Worm (Caenorhabditis elegans) whole organism, mixed stage, embryonic: ENCODE measurements around the gene F43G6.7.

Experiments used
- M03D4.4 ChIP-seq: sonication (generic microtip); optimal IDR thresholded peaks from 2 replicates; lab custom pipeline; 2017; ENCODE audit warnings: mild to moderate bottlenecking, missing genetic modification characterization, missing compliant biosample characterization
- bed-3 ChIP-seq: fragments of 200-800 bp; sonication (Bioruptor generic); optimal IDR thresholded peaks from 3 replicates; lab custom pipeline; 2018; ENCODE audit warnings: mild to moderate bottlenecking, missing genetic modification characterization, moderate library complexity, missing compliant biosample characterization
- ceh-39 ChIP-seq: fragments of 150-350 bp; optimal IDR thresholded peaks from 2 replicates; lab custom pipeline; 2014; ENCODE audit warnings: missing biosample characterization, missing genetic modification characterization
- ceh-43 ChIP-seq: fragments of 200-800 bp; sonication (Bioruptor generic); optimal IDR thresholded peaks from 2 replicates; lab custom pipeline; 2018; ENCODE audit warnings: mild to moderate bottlenecking, missing genetic modification characterization, moderate library complexity, missing compliant biosample characterization
- ceh-83 ChIP-seq: fragments of 200-800 bp; sonication (Bioruptor generic); optimal IDR thresholded peaks from 2 replicates; lab custom pipeline; 2018; ENCODE audit warnings: mild to moderate bottlenecking, missing genetic modification characterization, missing compliant biosample characterization
- cnd-1 ChIP-seq: fragments of 200-800 bp; sonication (Bioruptor generic); optimal IDR thresholded peaks from 2 replicates; lab custom pipeline; 2018; ENCODE audit warnings: mild to moderate bottlenecking, missing genetic modification characterization, missing compliant biosample characterization
- drap-1 ChIP-seq: fragments of 200-800 bp; sonication (Bioruptor generic); optimal IDR thresholded peaks from 3 replicates; lab custom pipeline; 2018; ENCODE audit warnings: mild to moderate bottlenecking, missing genetic modification characterization, missing compliant biosample characterization
- elt-1 ChIP-seq: sonication (generic microtip); optimal IDR thresholded peaks from 2 replicates; lab custom pipeline; 2017; ENCODE audit warnings: missing genetic modification characterization, mild to moderate bottlenecking, missing compliant biosample characterization, antibody characterized with exemption, moderate library complexity, borderline replicate concordance; ENCODE audit not compliant: insufficient read depth
- elt-3 ChIP-seq: fragments of 150-350 bp; optimal IDR thresholded peaks from 2 replicates; lab custom pipeline; 2014; ENCODE audit warnings: missing biosample characterization, missing genetic modification characterization
- ham-2 ChIP-seq: fragments of 200-800 bp; sonication (Bioruptor generic); optimal IDR thresholded peaks from 2 replicates; lab custom pipeline; 2018; ENCODE audit warnings: mild to moderate bottlenecking, missing genetic modification characterization, missing compliant biosample characterization
- lin-13 ChIP-seq: fragments of 150-350 bp; optimal IDR thresholded peaks from 2 replicates; lab custom pipeline; 2014; ENCODE audit warnings: missing biosample characterization, missing genetic modification characterization
- lin-32 ChIP-seq: fragments of 200-800 bp; sonication (Bioruptor generic); optimal IDR thresholded peaks from 2 replicates; lab custom pipeline; 2018; ENCODE audit warnings: mild to moderate bottlenecking, missing genetic modification characterization, missing compliant biosample characterization
- lsy-2 ChIP-seq: fragments of 150-350 bp; optimal IDR thresholded peaks from 2 replicates; lab custom pipeline; 2014; ENCODE audit warnings: missing biosample characterization, missing genetic modification characterization
- mab-5 ChIP-seq: fragments of 150-350 bp; optimal IDR thresholded peaks from 2 replicates; lab custom pipeline; 2014; ENCODE audit warnings: missing biosample characterization, missing genetic modification characterization
- mep-1 ChIP-seq: fragments of 150-350 bp; optimal IDR thresholded peaks from 2 replicates; lab custom pipeline; 2017; ENCODE audit warnings: missing biosample characterization, missing genetic modification reagents, missing genetic modification characterization, inconsistent platforms
- mls-2 ChIP-seq: sonication (generic microtip); optimal IDR thresholded peaks from 2 replicates; lab custom pipeline; 2016; ENCODE audit warnings: mild to moderate bottlenecking, missing genetic modification characterization, moderate library complexity, missing compliant biosample characterization
- nhr-12 ChIP-seq: fragments of 150-350 bp; optimal IDR thresholded peaks from 2 replicates; lab custom pipeline; 2014; ENCODE audit warnings: missing biosample characterization, missing genetic modification characterization
- nhr-2 ChIP-seq: fragments of 150-350 bp; optimal IDR thresholded peaks from 2 replicates; lab custom pipeline; 2014; ENCODE audit warnings: missing biosample characterization, missing genetic modification characterization
- nhr-237 ChIP-seq: fragments of 150-350 bp; optimal IDR thresholded peaks from 2 replicates; lab custom pipeline; 2014; ENCODE audit warnings: missing biosample characterization, missing genetic modification characterization
- nhr-28 ChIP-seq: fragments of 150-350 bp; optimal IDR thresholded peaks from 2 replicates; lab custom pipeline; 2014; ENCODE audit warnings: missing biosample characterization, missing genetic modification characterization
- nhr-76 ChIP-seq: sonication (generic microtip); optimal IDR thresholded peaks from 2 replicates; lab custom pipeline; 2017; ENCODE audit warnings: missing biosample characterization, missing genetic modification characterization
- pha-4 ChIP-seq: fragments of 150-350 bp; optimal IDR thresholded peaks from 2 replicates; lab custom pipeline; 2018; ENCODE audit warnings: missing biosample characterization, missing genetic modification reagents, missing genetic modification characterization
- sem-2 ChIP-seq: fragments of 200-800 bp; sonication (Bioruptor generic); optimal IDR thresholded peaks from 2 replicates; lab custom pipeline; 2018; ENCODE audit warnings: mild to moderate bottlenecking, missing genetic modification characterization, missing compliant biosample characterization
- snpc-4 ChIP-seq: fragments of 150-350 bp; optimal IDR thresholded peaks from 2 replicates; lab custom pipeline; 2014; ENCODE audit warnings: missing biosample characterization, missing genetic modification characterization
- tbx-8 ChIP-seq: fragments of 200-800 bp; sonication (Bioruptor generic); optimal IDR thresholded peaks from 2 replicates; lab custom pipeline; 2018; ENCODE audit warnings: mild to moderate bottlenecking, missing genetic modification characterization, moderate library complexity, missing compliant biosample characterization
- unc-120 ChIP-seq: sonication (generic microtip); optimal IDR thresholded peaks from 2 replicates; lab custom pipeline; 2017; ENCODE audit warnings: missing genetic modification characterization, missing compliant biosample characterization; ENCODE audit not compliant: poor library complexity, severe bottlenecking
- unc-39 ChIP-seq: fragments of 150-350 bp; optimal IDR thresholded peaks from 2 replicates; lab custom pipeline; 2014; ENCODE audit warnings: missing biosample characterization, missing genetic modification characterization
- unc-62 ChIP-seq: fragments of 150-350 bp; optimal IDR thresholded peaks from 2 replicates; lab custom pipeline; 2014; ENCODE audit warnings: missing biosample characterization, missing genetic modification reagents, missing genetic modification characterization
- zip-8 ChIP-seq: fragments of 150-350 bp; optimal IDR thresholded peaks from 2 replicates; lab custom pipeline; 2014; ENCODE audit warnings: missing biosample characterization, missing genetic modification characterization
- ztf-11 ChIP-seq: fragments of 150-350 bp; optimal IDR thresholded peaks from 2 replicates; lab custom pipeline; 2014; ENCODE audit warnings: missing biosample characterization, missing genetic modification characterization

Gene F43G6.7

DNA sequence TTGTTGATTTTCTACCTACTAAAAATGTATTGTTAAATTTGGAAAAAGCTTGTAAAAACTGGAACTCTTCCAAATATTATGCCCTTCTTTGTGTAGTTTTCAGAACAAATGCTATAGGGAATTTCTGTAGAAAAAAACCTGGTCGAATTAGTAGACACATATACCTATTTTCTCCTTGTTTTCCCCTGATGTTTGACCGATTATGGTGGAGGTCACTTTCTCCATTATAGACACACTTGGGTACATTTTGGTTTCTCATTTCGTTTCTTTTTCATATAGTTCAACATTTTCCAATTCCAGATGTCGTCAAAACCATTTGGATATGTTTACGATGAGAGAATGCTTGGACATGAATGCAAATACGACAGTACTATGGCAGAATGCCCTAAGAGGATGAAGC is 11.9 kb upstream of the F43G6.7 start, which contains the start of gene hda-5:
Gene hda-5, plus strand, starts transcription at position 301 of the 400 bp plus-strand sequence.
- no peak for TF ChIP-seq pha-4
- TF ChIP-seq lin-13 = no peak
- no peak for TF ChIP-seq M03D4.4 (tag; lab: Kevin White, UChicago)
- no peak for TF ChIP-seq mls-2 (tag; lab: Kevin White, UChicago)
- TF ChIP-seq nhr-76 = no peak
- TF ChIP-seq unc-62 (GFP tag; lab: Kevin White, UChicago) = no peak
- TF ChIP-seq elt-1 (tag; lab: Kevin White, UChicago) = no peak
- no peak for TF ChIP-seq mab-5 (tag; lab: Kevin White, UChicago)
- TF ChIP-seq ztf-11 (tag; lab: Kevin White, UChicago) = no peak
- no peak for TF ChIP-seq bed-3
- no peak for TF ChIP-seq sem-2 (GFP tag; lab: Kevin White, UChicago)
- no peak for TF ChIP-seq lsy-2 (tag; lab: Kevin White, UChicago)
- no peak for TF ChIP-seq nhr-28 (tag; lab: Kevin White, UChicago)

DNA sequence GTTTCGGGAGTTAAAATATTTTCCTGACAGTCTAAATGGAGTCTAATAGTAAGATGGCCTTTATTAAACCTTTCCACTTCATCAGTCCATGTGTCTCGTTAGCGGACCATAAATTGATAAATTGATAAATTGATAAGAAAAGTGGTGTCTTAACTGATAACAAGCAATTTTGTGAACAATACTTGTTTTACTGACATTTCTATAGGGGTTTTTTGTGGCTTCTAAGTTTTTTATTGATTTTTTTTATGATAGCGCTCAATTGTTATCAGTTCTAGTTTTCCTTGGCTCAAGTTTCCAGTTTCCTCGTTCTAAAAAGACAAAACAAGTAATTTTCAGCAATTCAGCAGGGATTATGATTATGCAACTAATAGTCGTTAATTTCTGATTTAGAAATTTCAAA is 8.1 kb upstream of the F43G6.7 start, which contains the start of gene F43G6.17:
Gene F43G6.17, plus strand, starts transcription at position 301 of the 400 bp plus-strand sequence.
- TF ChIP-seq ceh-43 (GFP tag; lab: Kevin White, UChicago) (no peak), pha-4 (no peak), ceh-39 (tag; lab: Kevin White, UChicago) (no peak), lin-32 (GFP tag; lab: Kevin White, UChicago) (no peak), sem-2 (GFP tag; lab: Kevin White, UChicago) (no peak), snpc-4 (no peak), unc-120 (no peak), ceh-83 (GFP tag; lab: Kevin White, UChicago) (no peak), nhr-12 (tag; lab: Kevin White, UChicago) (no peak), cnd-1 (tag; lab: Kevin White, UChicago) (no peak), zip-8 (no peak), lsy-2 (tag; lab: Kevin White, UChicago) (no peak), drap-1 (no peak), elt-3 (no peak), nhr-237 (tag; lab: Kevin White, UChicago) (no peak), ham-2 (GFP tag; lab: Kevin White, UChicago) (no peak), nhr-2 (tag; lab: Kevin White, UChicago) (no peak), mep-1 (tag; lab: Kevin White, UChicago) (no peak)

DNA sequence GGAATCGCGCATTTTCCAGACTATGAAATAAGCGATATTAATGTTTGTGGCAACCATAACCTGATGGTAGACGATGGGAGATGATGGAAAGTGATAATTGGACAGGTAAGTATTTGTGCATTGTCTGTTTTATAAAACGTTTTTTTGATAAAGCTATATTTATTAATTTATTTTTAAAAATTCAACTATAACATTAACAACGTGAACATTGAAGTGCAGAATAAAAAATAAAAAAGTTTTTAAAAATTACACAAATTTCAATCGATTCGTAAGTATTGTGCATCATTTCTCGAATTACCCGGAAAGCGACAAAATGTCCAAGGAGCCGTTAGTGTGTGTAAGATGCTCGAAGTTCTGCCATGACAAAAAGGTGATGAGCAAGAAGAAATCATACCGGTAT is 4.3 kb upstream of the F43G6.7 start, which contains the start of gene jmjd-1.1:
Gene jmjd-1.1, plus strand, starts transcription at position 301 of the 400 bp plus-strand sequence.
- TF ChIP-seq nhr-2 (tag; lab: Kevin White, UChicago) (no peak), sem-2 (GFP tag; lab: Kevin White, UChicago) (no peak), mep-1 (tag; lab: Kevin White, UChicago) (no peak), cnd-1 (tag; lab: Kevin White, UChicago) (no peak), nhr-28 (tag; lab: Kevin White, UChicago) (no peak), unc-62 (GFP tag; lab: Kevin White, UChicago) (no peak), nhr-237 (tag; lab: Kevin White, UChicago) (no peak), snpc-4 (no peak)

DNA sequence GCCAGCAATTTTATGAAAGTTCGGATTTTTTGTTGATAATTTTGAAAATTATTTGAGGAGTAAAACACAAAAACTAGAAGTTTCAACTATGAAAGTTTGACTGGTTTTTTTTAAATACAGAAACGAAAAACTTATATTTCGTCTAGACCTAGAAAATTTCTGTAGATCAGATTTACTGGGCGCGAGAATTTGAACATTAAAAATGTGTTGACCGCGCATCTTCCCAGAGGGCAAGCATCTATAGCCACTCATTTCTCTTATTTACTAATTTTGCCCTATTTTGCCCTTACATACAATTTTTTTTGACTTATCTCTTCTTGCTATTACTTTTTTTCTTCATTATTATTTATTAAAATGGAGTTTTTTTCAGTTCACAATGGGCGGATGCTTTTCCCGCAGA is 1.6 kb upstream of the F43G6.7 start, which contains the start of gene F43G6.10:
Gene F43G6.10, plus strand, starts transcription at position 371 of the 400 bp plus-strand sequence.
- TF ChIP-seq M03D4.4 (tag; lab: Kevin White, UChicago) (no peak), cnd-1 (tag; lab: Kevin White, UChicago) (no peak), unc-120 (no peak), elt-3 (no peak), unc-62 (GFP tag; lab: Kevin White, UChicago) (no peak), nhr-2 (tag; lab: Kevin White, UChicago) (no peak), tbx-8 (GFP tag; lab: Kevin White, UChicago) (no peak), nhr-237 (tag; lab: Kevin White, UChicago) (no peak), mep-1 (tag; lab: Kevin White, UChicago) (no peak), sem-2 (GFP tag; lab: Kevin White, UChicago) (no peak), ceh-39 (tag; lab: Kevin White, UChicago) (no peak), snpc-4 (no peak), nhr-76 (no peak), elt-1 (tag; lab: Kevin White, UChicago) (no peak)

DNA sequence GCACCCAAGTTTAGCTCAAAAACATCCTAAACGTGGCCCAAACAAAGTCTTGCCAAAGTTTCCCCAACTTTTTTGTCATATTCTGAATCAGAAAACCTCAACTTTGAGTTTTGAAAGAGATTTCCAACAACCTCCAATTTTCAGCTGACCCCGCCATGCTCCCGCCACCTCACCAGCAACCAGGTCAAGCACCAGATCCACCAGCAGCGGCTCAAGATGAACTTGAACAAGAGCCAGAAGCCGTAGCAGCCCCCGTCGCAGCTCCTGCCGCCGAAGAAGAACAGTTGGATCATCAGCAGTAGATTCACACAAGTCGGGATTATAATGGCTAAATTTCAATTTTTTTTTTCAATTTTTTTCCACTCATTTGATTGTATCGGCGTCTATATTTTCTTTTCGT is 651 bp downstream of the F43G6.7 start:
- no peak for TF ChIP-seq ceh-83 (GFP tag; lab: Kevin White, UChicago)
- no peak for TF ChIP-seq unc-39 (tag; lab: Kevin White, UChicago)
- no peak for TF ChIP-seq unc-120
- TF ChIP-seq nhr-2 (tag; lab: Kevin White, UChicago) = no peak
- no peak for TF ChIP-seq M03D4.4 (tag; lab: Kevin White, UChicago)
- TF ChIP-seq mls-2 (tag; lab: Kevin White, UChicago) = no peak
- TF ChIP-seq sem-2 (GFP tag; lab: Kevin White, UChicago) = no peak
- TF ChIP-seq lsy-2 (tag; lab: Kevin White, UChicago) = no peak
